Worm (Caenorhabditis elegans) whole organism, midembryonic: ENCODE results near the gene vars-1.

Source experiments
- T22C8.4 ChIP-seq: fragments of 200-800 bp; sonication (Bioruptor generic); IDR thresholded peaks from 2 replicates; pipeline ENCODE4 v1.3.6; 2022; ENCODE audit warnings: missing genetic modification characterization, missing compliant biosample characterization
- cog-1 ChIP-seq: sonication (generic microtip); optimal IDR thresholded peaks from 2 replicates; lab custom pipeline; 2016; ENCODE audit warnings: missing genetic modification characterization, missing compliant biosample characterization
- flt-1 ChIP-seq: fragments of 200-800 bp; sonication (Bioruptor generic); IDR thresholded peaks from 2 replicates; pipeline ENCODE4 v1.3.6; 2022; ENCODE audit warnings: missing genetic modification characterization, missing compliant biosample characterization
- klf-2 ChIP-seq: fragments of 200-800 bp; sonication (Bioruptor generic); conservative IDR thresholded peaks from 2 replicates; pipeline ENCODE4 v1.3.6; 2022; ENCODE audit warnings: missing genetic modification reagents, missing genetic modification characterization, missing compliant biosample characterization
- med-1 ChIP-seq: sonication (generic microtip); optimal IDR thresholded peaks from 2 replicates; lab custom pipeline; 2017; ENCODE audit warnings: missing genetic modification characterization, mild to moderate bottlenecking, missing compliant biosample characterization, antibody characterized with exemption, missing genetic modification reagents; ENCODE audit not compliant: insufficient read depth
- ref-1 ChIP-seq: fragments of 200-800 bp; sonication (Bioruptor generic); conservative IDR thresholded peaks from 2 replicates; pipeline ENCODE4 v1.3.6; 2022; ENCODE audit warnings: missing genetic modification reagents, missing genetic modification characterization, missing compliant biosample characterization
- tab-1 ChIP-seq: fragments of 200-800 bp; sonication (Bioruptor generic); IDR thresholded peaks from 2 replicates; pipeline ENCODE4 v1.3.6; 2022; ENCODE audit warnings: missing genetic modification characterization, missing compliant biosample characterization
- ztf-23 ChIP-seq: fragments of 200-800 bp; sonication (Bioruptor generic); IDR thresholded peaks from 2 replicates; pipeline ENCODE4 v1.3.6; 2022; ENCODE audit warnings: missing genetic modification reagents, missing genetic modification characterization, missing compliant biosample characterization
- ztf-29 ChIP-seq: fragments of 200-800 bp; sonication (Bioruptor generic); IDR thresholded peaks from 2 replicates; pipeline ENCODE4 v1.3.6; 2022; ENCODE audit warnings: missing genetic modification reagents, missing genetic modification characterization, missing compliant biosample characterization

Gene vars-1

DNA sequence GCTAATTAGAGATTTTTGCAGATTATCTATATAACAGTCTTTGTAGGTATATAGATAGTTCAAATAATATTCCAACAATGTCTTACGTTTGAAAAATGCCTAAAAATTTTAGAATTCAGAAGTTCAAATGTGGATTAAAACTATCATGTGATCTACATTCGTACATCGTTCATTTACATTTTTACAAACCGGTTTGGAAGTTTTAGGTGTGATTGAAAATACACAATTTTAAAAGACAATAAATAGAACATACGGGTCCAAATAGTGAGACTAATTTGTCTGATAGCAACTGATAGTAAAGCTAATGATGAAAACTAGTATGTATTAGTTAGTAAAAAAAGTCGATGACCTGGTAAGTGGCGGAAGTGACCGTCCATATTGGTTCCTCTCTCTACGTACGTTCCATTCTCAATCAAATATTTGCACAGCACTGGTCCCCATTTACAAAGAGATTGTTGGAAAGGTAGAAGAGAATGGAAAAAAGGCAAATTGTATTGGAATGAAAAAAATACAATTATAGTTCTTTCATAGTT lies 10.2 kb downstream of the vars-1 start:
- no peak for TF ChIP-seq ztf-23 (GFP tag; lab: Robert Waterston, UW)
- TF ChIP-seq cog-1 (tag; lab: Kevin White, UChicago) = no peak
- no peak for TF ChIP-seq ref-1 (GFP tag; lab: Robert Waterston, UW)
- TF ChIP-seq tab-1 (GFP tag; lab: Robert Waterston, UW) = no peak
- TF ChIP-seq ztf-29 (GFP tag; lab: Robert Waterston, UW) = no peak
- no peak for TF ChIP-seq T22C8.4 (GFP tag; lab: Robert Waterston, UW)
- no peak for TF ChIP-seq flt-1 (GFP tag; lab: Robert Waterston, UW)
- TF ChIP-seq klf-2 (GFP tag; lab: Robert Waterston, UW) = no peak
- no peak for TF ChIP-seq med-1 (GFP tag; lab: Kevin White, UChicago)

DNA sequence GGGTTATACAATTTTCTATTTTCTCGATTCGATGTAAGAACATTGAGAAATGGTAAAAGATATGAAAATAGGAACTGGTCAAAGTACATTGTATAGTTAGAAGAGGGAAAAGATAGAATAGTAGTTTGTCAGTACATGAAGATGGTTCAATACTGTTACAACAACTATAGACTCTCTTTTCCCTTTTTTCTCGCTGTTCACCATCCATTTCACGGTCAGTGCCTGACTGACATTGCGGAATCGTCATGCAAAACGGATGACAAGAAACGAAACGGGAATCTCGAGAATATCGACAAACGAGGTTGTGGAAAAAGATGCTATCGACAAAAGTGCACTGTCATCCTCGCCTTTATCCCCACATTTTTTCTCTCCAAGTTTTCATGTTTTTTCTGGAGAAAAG lies 12.5 kb downstream of the vars-1 start:
- no peak for TF ChIP-seq flt-1 (GFP tag; lab: Robert Waterston, UW)
- TF ChIP-seq ztf-29 (GFP tag; lab: Robert Waterston, UW) = no peak
- TF ChIP-seq ref-1 (GFP tag; lab: Robert Waterston, UW) = no peak
- no peak for TF ChIP-seq ztf-23 (GFP tag; lab: Robert Waterston, UW)
- no peak for TF ChIP-seq med-1 (GFP tag; lab: Kevin White, UChicago)
- no peak for TF ChIP-seq cog-1 (tag; lab: Kevin White, UChicago)

DNA sequence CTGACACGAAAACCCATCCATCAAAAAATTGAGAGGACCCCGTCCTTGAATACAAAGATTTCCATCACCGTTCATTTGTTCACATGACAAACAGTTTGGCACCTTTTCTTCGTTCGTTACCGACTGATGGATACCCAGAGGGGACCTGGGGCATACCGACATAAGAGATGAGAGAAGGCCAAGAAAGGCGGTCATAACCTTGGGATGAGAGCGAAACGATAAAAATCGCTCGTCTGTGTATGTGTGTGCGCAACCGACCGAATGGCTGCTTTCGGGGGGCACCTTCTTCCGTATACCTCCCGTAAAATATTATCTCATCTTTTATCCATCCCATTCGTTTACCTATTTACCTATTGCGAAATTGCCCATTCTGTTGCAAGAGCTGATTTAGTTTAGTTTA lies 13.7 kb downstream of the vars-1 start:
- TF ChIP-seq tab-1 (GFP tag; lab: Robert Waterston, UW) (no peak), klf-2 (GFP tag; lab: Robert Waterston, UW) (no peak), cog-1 (tag; lab: Kevin White, UChicago) (no peak), ztf-23 (GFP tag; lab: Robert Waterston, UW) (no peak)

DNA sequence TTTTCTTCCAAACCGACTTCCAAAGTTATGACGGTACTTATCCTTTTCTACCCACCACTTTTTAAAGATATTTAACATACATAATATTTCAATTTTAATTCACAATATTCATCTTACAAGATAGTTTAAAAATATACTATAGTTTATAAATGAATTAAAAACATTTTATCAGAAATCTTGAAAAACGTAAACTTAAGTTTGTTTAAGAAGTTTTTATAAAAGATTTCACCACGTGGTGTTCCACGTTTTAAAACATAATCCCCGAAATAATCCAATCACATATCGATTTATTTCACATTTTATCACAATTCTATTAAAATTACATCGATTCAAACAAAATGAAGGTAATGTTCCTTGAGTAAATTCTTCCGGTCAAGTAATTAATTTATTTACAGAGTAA lies 15.5 kb downstream of the vars-1 start, which contains the start of gene ZC513.3:
Gene ZC513.3 (plus strand): TSS at position 301 of the 400 bp plus-strand sequence.
- no peak for TF ChIP-seq ztf-29 (GFP tag; lab: Robert Waterston, UW)
- TF ChIP-seq T22C8.4 (GFP tag; lab: Robert Waterston, UW) = no peak

DNA sequence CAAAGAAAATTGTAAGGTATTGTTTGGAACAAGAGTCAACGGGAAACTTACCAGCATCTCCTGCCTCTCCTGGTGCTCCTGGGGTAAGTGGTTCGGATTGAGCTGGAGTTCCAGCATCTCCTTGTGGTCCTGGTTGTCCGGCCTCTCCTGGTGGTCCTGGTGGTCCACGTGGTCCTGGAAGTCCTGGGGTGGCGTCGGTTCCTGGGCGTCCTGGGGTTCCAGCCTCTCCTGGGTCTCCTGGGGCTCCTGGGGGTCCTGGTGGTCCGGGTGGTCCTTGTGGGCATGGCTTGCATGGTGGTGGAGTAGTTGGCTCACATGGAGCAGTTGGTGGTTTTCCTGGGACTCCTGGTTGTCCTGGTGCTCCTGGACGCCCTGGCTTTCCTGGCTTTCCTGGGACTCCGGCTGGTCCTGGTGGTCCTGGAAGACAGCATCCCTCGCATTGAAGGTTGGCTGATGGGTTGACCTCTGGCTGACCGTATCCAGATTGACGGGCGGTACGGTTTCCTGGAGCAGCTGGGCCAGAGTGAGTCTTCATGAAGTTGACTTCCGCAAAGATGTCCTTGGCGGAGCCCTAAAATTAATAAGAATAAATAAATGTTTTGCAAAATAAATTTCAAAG lies 19.0 kb downstream of the vars-1 start:
- TF ChIP-seq med-1 (GFP tag; lab: Kevin White, UChicago) (no peak), T22C8.4 (GFP tag; lab: Robert Waterston, UW) (no peak), flt-1 (GFP tag; lab: Robert Waterston, UW) (no peak), klf-2 (GFP tag; lab: Robert Waterston, UW) (no peak), ztf-29 (GFP tag; lab: Robert Waterston, UW) (no peak), cog-1 (tag; lab: Kevin White, UChicago) (no peak), ref-1 (GFP tag; lab: Robert Waterston, UW) (no peak)

DNA sequence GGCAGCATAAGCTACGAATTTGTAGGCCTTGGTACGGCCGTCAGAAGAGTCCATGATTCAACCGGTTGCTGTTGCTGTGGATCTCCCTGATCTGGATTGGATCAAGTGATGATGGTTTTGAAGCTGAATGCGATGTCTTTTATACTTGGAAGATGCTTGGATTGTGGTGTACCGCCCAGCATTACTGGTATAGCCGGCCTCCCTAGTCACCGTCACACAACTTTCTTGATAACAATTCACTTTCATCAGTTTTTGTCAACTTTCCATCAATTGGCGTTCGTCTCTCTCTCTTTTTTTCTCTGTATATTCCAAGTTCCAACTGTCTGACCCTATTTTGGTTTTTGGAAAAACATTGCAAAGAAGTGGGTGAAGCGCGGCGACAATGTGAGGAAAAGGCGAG lies 19.6 kb downstream of the vars-1 start, which contains the start of gene col-43:
Gene col-43 (minus strand): TSS at position 101 of the 400 bp plus-strand sequence.
- TF ChIP-seq ref-1 (GFP tag; lab: Robert Waterston, UW) = no peak
- no peak for TF ChIP-seq flt-1 (GFP tag; lab: Robert Waterston, UW)
- TF ChIP-seq ztf-29 (GFP tag; lab: Robert Waterston, UW) = no peak
- no peak for TF ChIP-seq cog-1 (tag; lab: Kevin White, UChicago)
- no peak for TF ChIP-seq klf-2 (GFP tag; lab: Robert Waterston, UW)
- no peak for TF ChIP-seq ztf-23 (GFP tag; lab: Robert Waterston, UW)
- no peak for TF ChIP-seq T22C8.4 (GFP tag; lab: Robert Waterston, UW)
- no peak for TF ChIP-seq tab-1 (GFP tag; lab: Robert Waterston, UW)
- TF ChIP-seq med-1 (GFP tag; lab: Kevin White, UChicago) = no peak

DNA sequence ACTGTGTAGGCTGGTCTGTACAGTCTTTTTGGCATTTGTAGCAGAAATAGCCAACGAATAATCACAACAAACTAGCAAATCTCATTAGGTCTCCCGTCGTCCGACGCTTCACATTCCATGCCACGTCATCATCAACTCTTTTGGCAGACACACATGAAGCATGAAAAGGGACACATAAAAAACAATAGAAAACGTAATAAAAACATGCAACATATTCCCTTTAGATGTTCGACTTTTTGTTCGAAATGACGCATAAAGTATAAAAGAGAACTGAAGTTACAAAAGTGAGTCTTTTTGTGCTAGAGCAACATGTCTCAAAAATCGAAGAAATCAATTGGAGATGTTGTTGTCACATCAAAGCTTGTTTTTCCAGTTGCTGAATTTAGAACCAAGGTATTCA lies 20.6 kb downstream of the vars-1 start, which contains the start of gene sth-1:
Gene sth-1 (plus strand): TSS at position 301 of the 400 bp plus-strand sequence.
- TF ChIP-seq flt-1 (GFP tag; lab: Robert Waterston, UW) = no peak
- TF ChIP-seq ztf-29 (GFP tag; lab: Robert Waterston, UW) = no peak
- TF ChIP-seq tab-1 (GFP tag; lab: Robert Waterston, UW) = no peak
- TF ChIP-seq T22C8.4 (GFP tag; lab: Robert Waterston, UW) = no peak
- TF ChIP-seq klf-2 (GFP tag; lab: Robert Waterston, UW) = no peak
- TF ChIP-seq ref-1 (GFP tag; lab: Robert Waterston, UW) = no peak
- TF ChIP-seq med-1 (GFP tag; lab: Kevin White, UChicago) = no peak

DNA sequence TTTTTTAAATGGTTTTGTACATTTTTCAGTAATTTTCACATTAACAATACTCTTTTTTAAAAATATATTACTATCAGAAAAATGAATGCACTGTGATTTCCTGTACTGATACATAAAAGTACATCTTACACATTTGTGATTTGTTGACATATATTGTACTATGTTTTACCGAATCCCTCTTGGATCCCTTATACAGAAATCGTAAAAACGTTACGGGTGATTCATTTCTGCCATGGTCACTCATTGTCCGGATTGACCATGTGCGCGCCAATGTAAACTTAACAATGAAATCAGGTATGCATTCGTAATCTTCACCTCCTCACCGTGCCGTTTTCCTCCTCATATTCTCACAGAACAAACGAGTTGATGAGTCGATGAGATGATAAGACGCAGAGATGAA lies 22.9 kb downstream of the vars-1 start, which contains the start of gene ZC513.2:
Gene ZC513.2 (plus strand): TSS at position 301 of the 400 bp plus-strand sequence.
- TF ChIP-seq cog-1 (tag; lab: Kevin White, UChicago) = no peak
- TF ChIP-seq ztf-29 (GFP tag; lab: Robert Waterston, UW) = no peak
- no peak for TF ChIP-seq med-1 (GFP tag; lab: Kevin White, UChicago)
- no peak for TF ChIP-seq ref-1 (GFP tag; lab: Robert Waterston, UW)
- no peak for TF ChIP-seq flt-1 (GFP tag; lab: Robert Waterston, UW)
- no peak for TF ChIP-seq T22C8.4 (GFP tag; lab: Robert Waterston, UW)
- no peak for TF ChIP-seq klf-2 (GFP tag; lab: Robert Waterston, UW)
- no peak for TF ChIP-seq ztf-23 (GFP tag; lab: Robert Waterston, UW)
- no peak for TF ChIP-seq tab-1 (GFP tag; lab: Robert Waterston, UW)

DNA sequence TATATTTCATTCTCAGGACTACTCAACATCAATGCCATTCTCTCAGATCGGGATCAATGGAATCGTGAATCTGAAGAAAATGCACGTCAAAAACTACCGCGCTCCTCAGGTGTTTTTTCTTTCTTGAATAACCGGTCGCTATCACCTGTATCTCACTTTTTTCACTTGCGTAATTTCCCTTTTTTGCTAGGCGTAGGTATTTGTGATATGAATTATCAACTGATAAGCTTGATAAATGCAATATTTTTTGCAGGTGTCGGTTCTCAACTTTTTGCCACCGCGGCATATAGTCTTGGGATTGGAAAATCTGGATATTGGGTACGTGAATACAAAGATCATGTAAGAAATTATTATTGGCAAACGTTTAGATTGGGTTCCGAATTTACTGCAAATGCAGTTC lies 24.0 kb downstream of the vars-1 start:
- no peak for TF ChIP-seq med-1 (GFP tag; lab: Kevin White, UChicago)
